Fruit fly (Drosophila melanogaster): ENCODE data around the gene Smyd5.

dm6 chr3R:21190797-21191401, 27.7 kb downstream of the Smyd5 start:
- TF ChIP-seq gt (GFP tag; IDR thresholded peaks at IDR 0.05): no peak
- TF ChIP-seq vfl (GFP tag; optimal IDR thresholded peaks at IDR 0.05): no peak
- TF ChIP-seq seq (GFP tag; IDR thresholded peaks at IDR 0.05): no peak
- TF ChIP-seq Mad (GFP tag; optimal IDR thresholded peaks at IDR 0.05): no peak
- TF ChIP-seq CG9797 (GFP tag; optimal IDR thresholded peaks at IDR 0.05): no peak
